Worm (Caenorhabditis elegans) whole organism, L4 larva: ENCODE results near the gene F26H11.8.

Experiments used
- D1046.2 ChIP-seq: fragments of 200-800 bp; sonication (Bioruptor generic); IDR thresholded peaks from 2 replicates; pipeline ENCODE4 v1.3.6; 2022; ENCODE audit warnings: missing genetic modification characterization, missing compliant biosample characterization
- T26A8.4 ChIP-seq: fragments of 200-800 bp; sonication (Bioruptor generic); IDR thresholded peaks from 2 replicates; pipeline ENCODE4 v1.3.6; 2022; ENCODE audit warnings: missing genetic modification characterization, missing compliant biosample characterization
- Y105C5A.15 ChIP-seq: fragments of 200-800 bp; sonication (Bioruptor generic); IDR thresholded peaks from 2 replicates; pipeline ENCODE4 v1.3.6; 2022; ENCODE audit warnings: missing genetic modification characterization, missing compliant biosample characterization
- Y48G9A.11 ChIP-seq: fragments of 200-800 bp; sonication (Bioruptor generic); IDR thresholded peaks from 2 replicates; pipeline ENCODE4 v1.3.6; 2022; ENCODE audit warnings: missing genetic modification reagents, missing genetic modification characterization, missing compliant biosample characterization
- Y75B8A.6 ChIP-seq: fragments of 200-800 bp; sonication (Bioruptor generic); IDR thresholded peaks from 2 replicates; pipeline ENCODE4 v1.3.6; 2022; ENCODE audit warnings: missing genetic modification reagents, missing genetic modification characterization, missing compliant biosample characterization
- ZK337.2 ChIP-seq: fragments of 200-800 bp; sonication (Bioruptor generic); IDR thresholded peaks from 2 replicates; pipeline ENCODE4 v1.3.6; 2022; ENCODE audit warnings: missing genetic modification reagents, missing genetic modification characterization, missing compliant biosample characterization
- aha-1 ChIP-seq: fragments of 150-350 bp; peaks from one replicate; lab custom pipeline; 2014; ENCODE audit warnings: missing biosample characterization, missing genetic modification characterization
- ama-1 ChIP-seq: fragments of 150-350 bp; optimal IDR thresholded peaks from 2 replicates; lab custom pipeline; 2014; ENCODE audit warnings: inconsistent platforms, mixed read lengths
- ceh-20 ChIP-seq: fragments of 200-800 bp; sonication (Bioruptor generic); IDR thresholded peaks from 2 replicates; pipeline ENCODE4 v1.3.6; 2022; ENCODE audit warnings: missing genetic modification reagents, missing genetic modification characterization, missing compliant biosample characterization
- ceh-32 ChIP-seq: sonication (generic microtip); optimal IDR thresholded peaks from 2 replicates; lab custom pipeline; 2016; ENCODE audit warnings: mild to moderate bottlenecking, missing genetic modification characterization, missing compliant biosample characterization; ENCODE audit not compliant: poor library complexity
- ceh-44 ChIP-seq: fragments of 200-800 bp; sonication (Bioruptor generic); IDR thresholded peaks from 2 replicates; pipeline ENCODE4 v1.3.6; 2022; ENCODE audit warnings: missing genetic modification reagents, missing genetic modification characterization, missing compliant biosample characterization
- ceh-82 ChIP-seq: sonication (generic microtip); optimal IDR thresholded peaks from 2 replicates; lab custom pipeline; 2017; ENCODE audit warnings: missing biosample characterization, missing genetic modification characterization
- ctbp-1 ChIP-seq: fragments of 200-800 bp; sonication (Bioruptor generic); IDR thresholded peaks from 2 replicates; pipeline ENCODE4 v1.3.6; 2022; ENCODE audit warnings: missing genetic modification reagents, missing genetic modification characterization, missing compliant biosample characterization
- daf-12 ChIP-seq: fragments of 150-350 bp; optimal IDR thresholded peaks from 2 replicates; lab custom pipeline; 2014; ENCODE audit warnings: missing biosample characterization, missing genetic modification reagents, missing genetic modification characterization
- daf-16 ChIP-seq, 3 experiments: sonication (generic microtip); optimal IDR thresholded peaks; 2 replicates each; lab custom pipeline; 2016 to 2017; ENCODE audit warnings: missing genetic modification characterization in 3 of 3, missing genetic modification reagents in 3 of 3, mild to moderate bottlenecking in 2 of 3, missing compliant biosample characterization in 2 of 3, missing biosample characterization in 1 of 3, moderate library complexity in 1 of 3
- dmd-6 ChIP-seq: fragments of 200-800 bp; sonication (Bioruptor generic); IDR thresholded peaks from 2 replicates; pipeline ENCODE4 v1.3.6; 2022; ENCODE audit warnings: missing genetic modification reagents, missing genetic modification characterization, missing compliant biosample characterization
- dve-1 ChIP-seq: sonication (generic microtip); optimal IDR thresholded peaks from 2 replicates; lab custom pipeline; 2017; ENCODE audit warnings: antibody characterized with exemption, mild to moderate bottlenecking, missing genetic modification characterization, missing compliant biosample characterization; ENCODE audit not compliant: insufficient read depth
- jun-1 ChIP-seq: fragments of 150-350 bp; optimal IDR thresholded peaks from 2 replicates; lab custom pipeline; 2014; ENCODE audit warnings: missing biosample characterization, missing genetic modification reagents, missing genetic modification characterization
- lin-1 ChIP-seq: fragments of 200-800 bp; sonication (Bioruptor generic); IDR thresholded peaks from 2 replicates; pipeline ENCODE4 v1.3.6; 2022; ENCODE audit warnings: missing genetic modification reagents, missing genetic modification characterization, missing compliant biosample characterization
- lir-3 ChIP-seq: sonication (generic microtip); optimal IDR thresholded peaks from 2 replicates; lab custom pipeline; 2016; ENCODE audit warnings: mild to moderate bottlenecking, missing genetic modification characterization, missing compliant biosample characterization
- mdt-29 ChIP-seq: fragments of 200-800 bp; sonication (Bioruptor generic); IDR thresholded peaks from 2 replicates; pipeline ENCODE4 v1.3.6; 2022; ENCODE audit warnings: missing genetic modification reagents, missing genetic modification characterization, missing compliant biosample characterization
- mes-2 ChIP-seq: sonication (generic microtip); optimal IDR thresholded peaks from 2 replicates; lab custom pipeline; 2016; ENCODE audit warnings: missing genotype, mild to moderate bottlenecking, missing genetic modification characterization, missing compliant biosample characterization; ENCODE audit not compliant: poor library complexity, severe bottlenecking
- nhr-10 ChIP-seq: fragments of 150-350 bp; optimal IDR thresholded peaks from 2 replicates; lab custom pipeline; 2014; ENCODE audit warnings: missing biosample characterization, missing genetic modification characterization
- nhr-28 ChIP-seq: fragments of 150-350 bp; optimal IDR thresholded peaks from 2 replicates; lab custom pipeline; 2014; ENCODE audit warnings: missing biosample characterization, missing genetic modification characterization
- nhr-41 ChIP-seq: fragments of 200-800 bp; sonication (Bioruptor generic); IDR thresholded peaks from 2 replicates; pipeline ENCODE4 v1.3.6; 2022; ENCODE audit warnings: missing genetic modification reagents, missing genetic modification characterization, missing compliant biosample characterization
- nhr-77 ChIP-seq: fragments of 150-350 bp; optimal IDR thresholded peaks from 2 replicates; lab custom pipeline; 2014; ENCODE audit warnings: missing biosample characterization, missing genetic modification characterization
- pqm-1 ChIP-seq: sonication (generic microtip); optimal IDR thresholded peaks from 2 replicates; lab custom pipeline; 2017; ENCODE audit warnings: missing biosample characterization, missing genetic modification characterization
- spr-1 ChIP-seq: sonication (generic microtip); optimal IDR thresholded peaks from 2 replicates; lab custom pipeline; 2016; ENCODE audit warnings: mild to moderate bottlenecking, missing genetic modification characterization, missing compliant biosample characterization
- tra-1 ChIP-seq: fragments of 200-800 bp; sonication (Bioruptor generic); IDR thresholded peaks from 2 replicates; pipeline ENCODE4 v1.3.6; 2022; ENCODE audit warnings: missing genetic modification reagents, missing genetic modification characterization, missing compliant biosample characterization
- unc-130 ChIP-seq: sonication (generic microtip); optimal IDR thresholded peaks from 2 replicates; lab custom pipeline; 2016; ENCODE audit warnings: missing genetic modification reagents, missing genetic modification characterization, missing compliant biosample characterization
- unc-39 ChIP-seq: sonication (generic microtip); optimal IDR thresholded peaks from 2 replicates; lab custom pipeline; 2017; ENCODE audit warnings: missing biosample characterization, missing genetic modification characterization
- unc-62 ChIP-seq, 3 experiments: fragments of 150-350 bp in 1 of 3; sonication (generic microtip); optimal IDR thresholded peaks in 2 of 3; peaks in 1 of 3; 1 replicate in 1 of 3; 2 replicates in 2 of 3; lab custom pipeline; 2014 to 2017; ENCODE audit warnings: missing biosample characterization in 3 of 3, missing genetic modification characterization in 3 of 3, missing genetic modification reagents in 3 of 3, missing genotype in 1 of 3
- vab-7 ChIP-seq: fragments of 200-800 bp; sonication (Bioruptor generic); IDR thresholded peaks from 2 replicates; pipeline ENCODE4 v1.3.6; 2022; ENCODE audit warnings: missing genetic modification reagents, missing genetic modification characterization, missing compliant biosample characterization
- zfp-2 ChIP-seq: sonication (generic microtip); optimal IDR thresholded peaks from 2 replicates; lab custom pipeline; 2016; ENCODE audit warnings: mild to moderate bottlenecking, missing genetic modification characterization, missing compliant biosample characterization
- zfp-3 ChIP-seq: fragments of 200-800 bp; sonication (Bioruptor generic); conservative IDR thresholded peaks from 2 replicates; pipeline ENCODE4 v1.3.6; 2022; ENCODE audit warnings: missing genetic modification reagents, missing genetic modification characterization, missing compliant biosample characterization

Gene F26H11.8

DNA sequence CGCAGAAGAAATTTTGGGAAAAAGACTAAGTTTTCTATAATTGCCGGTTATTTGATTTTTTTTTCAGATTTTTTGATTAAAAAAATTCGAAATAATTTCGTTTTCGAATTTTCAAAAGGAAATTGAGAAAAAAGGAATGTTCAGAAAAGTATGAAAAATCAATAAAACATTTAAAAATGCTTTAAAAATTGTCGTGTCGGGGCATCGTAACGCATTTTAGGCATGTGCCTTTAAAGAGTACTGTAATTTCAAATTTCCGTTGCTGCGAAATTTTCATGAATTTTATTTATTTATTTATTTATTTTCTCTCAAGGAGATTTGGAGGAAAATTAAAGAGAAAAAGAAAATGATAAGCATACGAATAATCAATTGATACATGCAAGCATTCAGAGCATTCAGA is 25.4 kb downstream of the F26H11.8 start:
- no peak for TF ChIP-seq daf-12 (tag; lab: Kevin White, UChicago)
- TF ChIP-seq zfp-3 (GFP tag; lab: Robert Waterston, UW), result no peak
- no peak for TF ChIP-seq mes-2 (tag; lab: Kevin White, UChicago)
- no peak for TF ChIP-seq jun-1 (tag; lab: Kevin White, UChicago)
- no peak for TF ChIP-seq Y105C5A.15 (GFP tag; lab: Robert Waterston, UW)
- no peak for TF ChIP-seq nhr-10 (tag; lab: Kevin White, UChicago)
- TF ChIP-seq unc-39 (tag; lab: Kevin White, UChicago), result no peak

ce11 chrII:14415427-14415826 is 27.1 kb downstream of the F26H11.8 start:
- TF ChIP-seq dmd-6 (GFP tag; lab: Robert Waterston, UW) (peak; percentile 58; the same call in 1 of the 2 replicates), Y75B8A.6 (GFP tag; lab: Robert Waterston, UW) (no peak), T26A8.4 (GFP tag; lab: Robert Waterston, UW) (no peak), aha-1 (tag; lab: Kevin White, UChicago) (no peak), pqm-1 (peak; percentile 6), nhr-28 (tag; lab: Kevin White, UChicago) (peak; percentile 63)
- TF ChIP-seq, all 104 proteins: peak for 3

- TF ChIP-seq lir-3 (no peak), D1046.2 (GFP tag; lab: Robert Waterston, UW) (no peak), ceh-82 (tag; lab: Kevin White, UChicago) (no peak), ctbp-1 (GFP tag; lab: Robert Waterston, UW) (no peak), daf-16 (GFP tag; optimal IDR thresholded peaks at IDR 0.05; lab: Kevin White, UChicago) (no peak), daf-16 (tag; optimal IDR thresholded peaks at IDR 0.05; lab: Kevin White, UChicago) (no peak), ceh-20 (no peak), aha-1 (tag; lab: Kevin White, UChicago) (no peak), pqm-1 (no peak), vab-7 (no peak), T26A8.4 (GFP tag; lab: Robert Waterston, UW) (no peak), zfp-2 (tag; lab: Kevin White, UChicago) (no peak), unc-62 (GFP tag; optimal IDR thresholded peaks at IDR 0.05 in 1 of 2; lab: Kevin White, UChicago) (no peak), unc-62 (tag; optimal IDR thresholded peaks at IDR 0.05; lab: Kevin White, UChicago) (no peak), spr-1 (tag; lab: Kevin White, UChicago) (no peak), Y105C5A.15 (GFP tag; lab: Robert Waterston, UW) (no peak), unc-130 (GFP tag; lab: Kevin White, UChicago) (no peak), nhr-41 (no peak), ceh-32 (tag; lab: Kevin White, UChicago) (no peak), lin-1 (no peak), dmd-6 (GFP tag; lab: Robert Waterston, UW) (no peak), nhr-77 (tag; lab: Kevin White, UChicago) (no peak)
These were observed 28.7 kb downstream of the F26H11.8 start for ce11 chrII:14416988-14417387.

DNA sequence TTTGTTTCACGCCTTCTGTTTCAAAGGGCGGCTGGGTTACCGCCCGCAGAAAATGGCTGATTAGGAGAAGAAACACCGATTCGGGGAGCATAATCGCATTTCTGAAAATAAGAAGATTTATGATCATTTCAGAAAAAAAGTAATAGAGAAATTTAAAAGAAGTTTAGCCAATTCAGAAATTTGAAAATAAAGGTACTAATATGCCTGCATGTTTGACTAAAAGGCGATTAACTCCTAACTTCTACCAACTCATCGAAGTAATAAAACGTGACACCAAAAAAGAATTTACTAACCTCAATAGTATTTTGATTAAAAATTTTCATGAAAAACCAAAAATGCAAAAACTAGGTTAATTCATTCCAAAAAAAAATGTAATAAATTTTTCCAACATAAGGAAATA is 36.5 kb downstream of the F26H11.8 start, which contains the start of gene plx-2:
TSS of gene plx-2 (minus strand) at position 101 of the 400 bp plus-strand sequence.
- TF ChIP-seq T26A8.4 (GFP tag; lab: Robert Waterston, UW) (no peak), ZK337.2 (no peak), tra-1 (no peak), mdt-29 (GFP tag; lab: Robert Waterston, UW) (no peak), nhr-10 (tag; lab: Kevin White, UChicago) (no peak), Y48G9A.11 (GFP tag; lab: Robert Waterston, UW) (no peak), spr-1 (tag; lab: Kevin White, UChicago) (no peak), ama-1 (lab: Kevin White, UChicago) (no peak), Y75B8A.6 (GFP tag; lab: Robert Waterston, UW) (no peak), ceh-44 (no peak), lir-3 (no peak), dve-1 (tag; lab: Kevin White, UChicago) (no peak)
